Worm (Caenorhabditis elegans): Measurements from ENCODE around the gene ergi-2.
"Not testable (repeated sequence)": the region's sequence is repeated elsewhere in the genome, so short reads cannot be mapped to it uniquely, and the experiment has no call there.

ergi-2 gene

ce11 chrX:14966515-14966914, 40.6 kb downstream of the ergi-2 start, which contains the start of gene F20D1.22:
F20D1.22 (plus strand) TSS chrX:14966815.
- not testable (repeated sequence) for TF ChIP-seq nhr-11, tlp-1, aly-2 (tag; optimal IDR thresholded peaks at IDR 0.05)

- no peak for TF ChIP-seq mef-2 (tag; optimal IDR thresholded peaks at IDR 0.05)
- TF ChIP-seq blmp-1 (tag; optimal IDR thresholded peaks at IDR 0.05): no peak
- no peak for TF ChIP-seq pax-3 (tag; optimal IDR thresholded peaks at IDR 0.05)
- no peak for TF ChIP-seq skn-1 (tag; optimal IDR thresholded peaks at IDR 0.05)
- TF ChIP-seq nhr-19 (GFP tag; conservative IDR thresholded peaks at IDR 0.05): no peak
- TF ChIP-seq irx-1 (tag; optimal IDR thresholded peaks at IDR 0.05): no peak
- no peak for TF ChIP-seq ceh-8 (GFP tag; optimal IDR thresholded peaks at IDR 0.05)
- TF ChIP-seq mep-1 (tag; optimal IDR thresholded peaks at IDR 0.05): no peak
- no peak for TF ChIP-seq tlp-1 (tag; optimal IDR thresholded peaks at IDR 0.05)
- no peak for TF ChIP-seq grh-1 (GFP tag; IDR thresholded peaks at IDR 0.05)
- no peak for TF ChIP-seq unc-98 (GFP tag; IDR thresholded peaks at IDR 0.05)
- TF ChIP-seq nhr-237 (tag; optimal IDR thresholded peaks at IDR 0.05): no peak
- TF ChIP-seq dsc-1 (tag; optimal IDR thresholded peaks at IDR 0.05): no peak
- no peak for TF ChIP-seq alr-1 (tag; optimal IDR thresholded peaks at IDR 0.05; ENCODE audit: borderline replicate concordance)
- no peak for TF ChIP-seq unc-62 (GFP tag; optimal IDR thresholded peaks at IDR 0.05)
These were observed 41.3 kb downstream of the ergi-2 start, which contains the start of gene F45B8.5 for ce11 chrX:14965761-14966160. F45B8.5 (plus strand) TSS chrX:14966061.

- TF ChIP-seq fkh-4 (tag; optimal IDR thresholded peaks at IDR 0.05; ENCODE audit: borderline replicate concordance) (no peak), swsn-7 (tag; optimal IDR thresholded peaks at IDR 0.05) (no peak), ceh-8 (GFP tag; optimal IDR thresholded peaks at IDR 0.05) (no peak), egl-27 (tag; optimal IDR thresholded peaks at IDR 0.05) (no peak), lin-13 (GFP tag; optimal IDR thresholded peaks at IDR 0.05) (no peak), tlp-1 (tag; optimal IDR thresholded peaks at IDR 0.05) (no peak), nhr-12 (tag; optimal IDR thresholded peaks at IDR 0.05) (no peak), egl-13 (tag; optimal IDR thresholded peaks at IDR 0.05) (no peak), mep-1 (tag; optimal IDR thresholded peaks at IDR 0.05) (no peak), fkh-10 (GFP tag; optimal IDR thresholded peaks at IDR 0.05) (no peak), snpc-4 (tag; optimal IDR thresholded peaks at IDR 0.05) (no peak), nhr-237 (tag; optimal IDR thresholded peaks at IDR 0.05) (no peak), nhr-84 (tag; optimal IDR thresholded peaks at IDR 0.05) (no peak), lsy-2 (tag; optimal IDR thresholded peaks at IDR 0.05) (no peak), mef-2 (tag; optimal IDR thresholded peaks at IDR 0.05) (no peak), vab-15 (tag; optimal IDR thresholded peaks at IDR 0.05) (no peak), hlh-17 (GFP tag; optimal IDR thresholded peaks at IDR 0.05; ENCODE audit: borderline replicate concordance) (no peak), nhr-85 (tag) (no peak)
These were observed 42.9 kb downstream of the ergi-2 start, which contains the start of gene rgs-11 for ce11 chrX:14964253-14964652. rgs-11 (plus strand) TSS chrX:14964553.

ce11 chrX:14962456-14962855, 44.7 kb downstream of the ergi-2 start, which contains the start of gene rgs-10:
rgs-10 (plus strand) TSS chrX:14962756.
- TF ChIP-seq F16B12.6 (tag; optimal IDR thresholded peaks at IDR 0.05) (no peak), efl-1 (optimal IDR thresholded peaks at IDR 0.05) (no peak), efl-1 (GFP tag; optimal IDR thresholded peaks at IDR 0.05 in 1 of 2) (peak in 1 of 2 experiments; percentile 39)

ce11 chrX:14961471-14961870, 45.6 kb downstream of the ergi-2 start, which contains the start of gene idpp-3:
idpp-3 (minus strand) TSS chrX:14961571.
- TF ChIP-seq fkh-8 (tag; optimal IDR thresholded peaks at IDR 0.05) (no peak), mab-9 (GFP tag; IDR thresholded peaks at IDR 0.05) (no peak), efl-1 (optimal IDR thresholded peaks at IDR 0.05) (no peak), efl-1 (GFP tag; optimal IDR thresholded peaks at IDR 0.05 in 1 of 2) (peak in 1 of 2 experiments; percentile 84), isw-1 (GFP tag; IDR thresholded peaks at IDR 0.05) (no peak), pag-3 (tag; optimal IDR thresholded peaks at IDR 0.05; ENCODE audit: borderline replicate concordance, insufficient read depth) (no peak), pax-3 (tag; optimal IDR thresholded peaks at IDR 0.05) (no peak)
